Fruit fly (Drosophila melanogaster) whole organism, embryonic: ENCODE data around the gene Pkg21D.

Source experiments
- C15 ChIP-seq: fragments of 200-800 bp; sonication (Bioruptor generic); IDR thresholded peaks from 3 replicates; pipeline ENCODE4 v1.3.6; 2022; ENCODE audit warnings: missing biosample characterization, missing genetic modification characterization
- CG11695 ChIP-seq: fragments of 200-800 bp; sonication (Bioruptor generic); IDR thresholded peaks from 3 replicates; pipeline ENCODE4 v1.3.6; 2022; ENCODE audit warnings: missing biosample characterization, missing genetic modification characterization
- CG11723 ChIP-seq: fragments of 200-800 bp; sonication (Bioruptor generic); optimal IDR thresholded peaks from 2 replicates; lab custom pipeline; 2017; ENCODE audit warnings: missing biosample characterization, mild to moderate bottlenecking, missing genetic modification characterization
- CG14050 ChIP-seq: fragments of 200-800 bp; sonication (Bioruptor generic); IDR thresholded peaks from 3 replicates; pipeline ENCODE4 v1.3.6; 2022; ENCODE audit warnings: missing biosample characterization, missing genetic modification characterization
- CG14441 ChIP-seq: fragments of 200-800 bp; sonication (Bioruptor generic); IDR thresholded peaks from 2 replicates; pipeline ENCODE4 v1.3.6; 2022; ENCODE audit warnings: missing biosample characterization, missing genetic modification characterization
- CG15269 ChIP-seq: fragments of 200-800 bp; sonication (Bioruptor generic); optimal IDR thresholded peaks from 2 replicates; lab custom pipeline; 2018; ENCODE audit warnings: missing biosample characterization, mild to moderate bottlenecking, missing genetic modification characterization, moderate library complexity
- CG31224 ChIP-seq: fragments of 200-800 bp; sonication (Bioruptor generic); IDR thresholded peaks from 2 replicates; pipeline ENCODE4 v1.3.6; 2022; ENCODE audit warnings: missing biosample characterization, missing genetic modification characterization
- CG31365 ChIP-seq: fragments of 200-800 bp; sonication (Bioruptor generic); optimal IDR thresholded peaks from 2 replicates; lab custom pipeline; 2018; ENCODE audit warnings: missing biosample characterization, mild to moderate bottlenecking, missing genetic modification characterization
- CG32767 ChIP-seq: fragments of 200-800 bp; sonication (Bioruptor generic); IDR thresholded peaks from 2 replicates; pipeline ENCODE4 v1.3.6; 2022; ENCODE audit warnings: missing biosample characterization, missing genetic modification characterization
- CG3407 ChIP-seq: fragments of 200-800 bp; sonication (Bioruptor generic); optimal IDR thresholded peaks from 2 replicates; lab custom pipeline; 2018; ENCODE audit warnings: missing biosample characterization, mild to moderate bottlenecking, missing genetic modification characterization
- CG3995 ChIP-seq: fragments of 200-800 bp; sonication (Bioruptor generic); optimal IDR thresholded peaks from 3 replicates; lab custom pipeline; 2016; ENCODE audit warnings: missing biosample characterization, missing genetic modification characterization
- CG42726 ChIP-seq: fragments of 200-800 bp; sonication (Bioruptor generic); IDR thresholded peaks from 2 replicates; pipeline ENCODE4 v1.3.6; 2022; ENCODE audit warnings: missing biosample characterization, missing genetic modification characterization; ENCODE audit not compliant: partially characterized antibody
- CG43689 ChIP-seq: fragments of 200-800 bp; sonication (Bioruptor generic); IDR thresholded peaks from 2 replicates; pipeline ENCODE4 v1.3.6; 2022; ENCODE audit warnings: missing biosample characterization, missing genetic modification characterization
- CG4854 ChIP-seq: fragments of 200-800 bp; sonication (Bioruptor generic); optimal IDR thresholded peaks from 2 replicates; lab custom pipeline; 2016; ENCODE audit warnings: missing biosample characterization, missing genetic modification characterization, inconsistent platforms
- CG5180 ChIP-seq: fragments of 200-800 bp; sonication (Bioruptor generic); optimal IDR thresholded peaks from 3 replicates; lab custom pipeline; 2017; ENCODE audit warnings: missing biosample characterization, missing genetic modification characterization, mild to moderate bottlenecking, moderate library complexity, missing genetic modification reagents
- CG5245 ChIP-seq: fragments of 200-800 bp; sonication (Bioruptor generic); optimal IDR thresholded peaks from 3 replicates; lab custom pipeline; 2016; ENCODE audit warnings: missing biosample characterization, missing genetic modification characterization
- CG9797 ChIP-seq: fragments of 200-800 bp; sonication (Bioruptor generic); optimal IDR thresholded peaks from 3 replicates; lab custom pipeline; 2018; ENCODE audit warnings: missing biosample characterization, mild to moderate bottlenecking, missing genetic modification characterization
- Chrac-16 ChIP-seq: fragments of 200-800 bp; sonication (Bioruptor generic); optimal IDR thresholded peaks from 3 replicates; lab custom pipeline; 2016; ENCODE audit warnings: missing biosample characterization, missing genetic modification characterization
- Dek ChIP-seq: fragments of 200-800 bp; sonication (Bioruptor generic); optimal IDR thresholded peaks from 3 replicates; lab custom pipeline; 2019; ENCODE audit warnings: missing biosample characterization, mild to moderate bottlenecking, missing genetic modification characterization, moderate library complexity
- Drgx ChIP-seq: fragments of 200-800 bp; sonication (Bioruptor generic); IDR thresholded peaks from 2 replicates; pipeline ENCODE4 v1.3.6; 2022; ENCODE audit warnings: missing biosample characterization, missing genetic modification characterization
- Fer3 ChIP-seq: fragments of 200-800 bp; sonication (Bioruptor generic); optimal IDR thresholded peaks from 2 replicates; lab custom pipeline; 2018; ENCODE audit warnings: missing biosample characterization, mild to moderate bottlenecking, missing genetic modification characterization, moderate library complexity
- GATAe ChIP-seq: fragments of 200-800 bp; sonication (Bioruptor generic); conservative IDR thresholded peaks from 2 replicates; pipeline ENCODE4 v1.3.6; 2022; ENCODE audit warnings: missing biosample characterization, missing genetic modification characterization
- Hmr ChIP-seq: fragments of 200-800 bp; sonication (Bioruptor generic); optimal IDR thresholded peaks from 3 replicates; lab custom pipeline; 2017; ENCODE audit warnings: mild to moderate bottlenecking, missing biosample characterization, missing genetic modification reagents, missing genetic modification characterization
- Hr39 ChIP-seq: fragments of >200 bp; optimal IDR thresholded peaks from 2 replicates; lab custom pipeline; 2017
- Med ChIP-seq: fragments of 200-800 bp; sonication (Bioruptor generic); peaks from one replicate; lab custom pipeline; 2016; ENCODE audit warnings: missing biosample characterization, missing genetic modification characterization, mild to moderate bottlenecking, inconsistent platforms, moderate library complexity
- Mes4 ChIP-seq: fragments of 200-800 bp; sonication (Bioruptor generic); optimal IDR thresholded peaks from 2 replicates; lab custom pipeline; 2016; ENCODE audit warnings: missing biosample characterization, missing genetic modification characterization
- NC2β ChIP-seq: fragments of 200-800 bp; sonication (Bioruptor generic); optimal IDR thresholded peaks from 2 replicates; lab custom pipeline; 2016; ENCODE audit warnings: missing biosample characterization, missing genetic modification characterization
- Oaz ChIP-seq: fragments of 200-800 bp; sonication (Bioruptor generic); IDR thresholded peaks from 2 replicates; pipeline ENCODE4 v1.3.6; 2022; ENCODE audit warnings: missing biosample characterization, missing genetic modification characterization
- Rx ChIP-seq: fragments of 200-800 bp; sonication (Bioruptor generic); IDR thresholded peaks from 2 replicates; pipeline ENCODE4 v1.3.6; 2022; ENCODE audit warnings: missing biosample characterization, missing genetic modification characterization
- Side ChIP-seq: fragments of 200-800 bp; sonication (Bioruptor generic); optimal IDR thresholded peaks from 2 replicates; lab custom pipeline; 2016; ENCODE audit warnings: missing biosample characterization, missing genetic modification characterization
- Usf ChIP-seq: fragments of 200-800 bp; sonication (Bioruptor generic); optimal IDR thresholded peaks from 2 replicates; lab custom pipeline; 2017; ENCODE audit warnings: missing genotype, missing biosample characterization, missing genetic modification characterization
- Xbp1 ChIP-seq: fragments of 200-800 bp; sonication (Bioruptor generic); optimal IDR thresholded peaks from 3 replicates; lab custom pipeline; 2016; ENCODE audit warnings: missing biosample characterization, mild to moderate bottlenecking, missing genetic modification characterization
- ara ChIP-seq: fragments of 200-800 bp; sonication (Bioruptor generic); IDR thresholded peaks from 2 replicates; pipeline ENCODE4 v1.3.6; 2022; ENCODE audit warnings: missing biosample characterization, missing genetic modification characterization
- ato ChIP-seq: fragments of 200-800 bp; sonication (Bioruptor generic); IDR thresholded peaks from 2 replicates; pipeline ENCODE4 v1.3.6; 2022; ENCODE audit warnings: missing biosample characterization, missing genetic modification characterization; ENCODE audit not compliant: partially characterized antibody
- bigmax ChIP-seq: fragments of 200-800 bp; sonication (Bioruptor generic); optimal IDR thresholded peaks from 2 replicates; lab custom pipeline; 2018; ENCODE audit warnings: missing biosample characterization, mild to moderate bottlenecking, missing genetic modification characterization
- da ChIP-seq: fragments of 200-800 bp; sonication (Bioruptor generic); optimal IDR thresholded peaks from 2 replicates; lab custom pipeline; 2016; ENCODE audit warnings: missing biosample characterization, missing genetic modification characterization
- esg ChIP-seq: fragments of 200-800 bp; sonication (Bioruptor generic); conservative IDR thresholded peaks from 2 replicates; pipeline ENCODE4 v1.3.6; 2022; ENCODE audit warnings: missing biosample characterization, missing genetic modification characterization
- fd64A ChIP-seq: fragments of 200-800 bp; sonication (Bioruptor generic); optimal IDR thresholded peaks from 3 replicates; lab custom pipeline; 2018; ENCODE audit warnings: missing biosample characterization, mild to moderate bottlenecking, missing genetic modification characterization
- gro ChIP-seq: fragments of 200-800 bp; sonication (Bioruptor generic); optimal IDR thresholded peaks from 2 replicates; lab custom pipeline; 2016; ENCODE audit warnings: missing biosample characterization, missing genetic modification characterization
- nmo ChIP-seq: fragments of 200-800 bp; sonication (Bioruptor generic); optimal IDR thresholded peaks from 2 replicates; lab custom pipeline; 2018; ENCODE audit warnings: missing biosample characterization, mild to moderate bottlenecking, missing genetic modification characterization, moderate library complexity
- pb ChIP-seq: fragments of 200-800 bp; sonication (Bioruptor generic); optimal IDR thresholded peaks from 3 replicates; lab custom pipeline; 2016; ENCODE audit warnings: missing biosample characterization, missing genetic modification characterization
- scrt ChIP-seq: fragments of 200-800 bp; sonication (Bioruptor generic); optimal IDR thresholded peaks from 2 replicates; lab custom pipeline; 2018; ENCODE audit warnings: missing biosample characterization, mild to moderate bottlenecking, missing genetic modification characterization, moderate library complexity
- sna ChIP-seq: fragments of 200-800 bp; sonication (Bioruptor generic); IDR thresholded peaks from 2 replicates; pipeline ENCODE4 v1.3.6; 2022; ENCODE audit warnings: missing biosample characterization, missing genetic modification characterization; ENCODE audit not compliant: partially characterized antibody
- ssp ChIP-seq: fragments of 200-800 bp; sonication (Bioruptor generic); IDR thresholded peaks from 2 replicates; pipeline ENCODE4 v1.3.6; 2022; ENCODE audit warnings: missing biosample characterization, missing genetic modification characterization
- tll ChIP-seq, 2 experiments: fragments of 200-800 bp in 1 of 2; fragments of >200 bp in 1 of 2; sonication (Bioruptor generic) in 1 of 2; optimal IDR thresholded peaks; 2 replicates each; lab custom pipeline; 2017 to 2019; ENCODE audit warnings: missing biosample characterization in 2 of 2, missing genetic modification characterization in 2 of 2, mild to moderate bottlenecking in 1 of 2, moderate library complexity in 1 of 2
- tna ChIP-seq: fragments of 200-800 bp; sonication (Bioruptor generic); IDR thresholded peaks from 2 replicates; pipeline ENCODE4 v1.3.6; 2022; ENCODE audit warnings: missing biosample characterization, missing genetic modification characterization; ENCODE audit not compliant: partially characterized antibody
- trem ChIP-seq: fragments of 200-800 bp; optimal IDR thresholded peaks from 3 replicates; lab custom pipeline; 2019; ENCODE audit warnings: missing biosample characterization, mild to moderate bottlenecking, missing genetic modification characterization, moderate library complexity
- usp ChIP-seq: fragments of >200 bp; optimal IDR thresholded peaks from 2 replicates; lab custom pipeline; 2017; ENCODE audit warnings: missing biosample characterization, missing genetic modification characterization
- vfl ChIP-seq: fragments of 200-800 bp; sonication (Bioruptor generic); optimal IDR thresholded peaks from 2 replicates; lab custom pipeline; 2016; ENCODE audit warnings: missing biosample characterization, missing genetic modification characterization

The Pkg21D gene

dm6 chr2L:819315-820032 lies 28.9 kb upstream of the Pkg21D start, which contains the start of the genes PGAP2 and Clp (continued):
- TF ChIP-seq Xbp1 (GFP tag; lab: Kevin White, UChicago) (peak; percentile 81), tll (GFP tag; optimal IDR thresholded peaks at IDR 0.05; lab: Kevin White, UChicago) (no peak), Med (peak; percentile 89), CG14441 (GFP tag; lab: Robert Waterston, UW) (peak; percentile 76), CG11723 (GFP tag; lab: Kevin White, UChicago) (peak; percentile 26), CG3407 (GFP tag; lab: Kevin White, UChicago) (peak; percentile 29), fd64A (GFP tag; lab: Kevin White, UChicago) (no peak), CG43689 (GFP tag; lab: Robert Waterston, UW) (no peak), GATAe (no peak), CG4854 (GFP tag; lab: Kevin White, UChicago) (peak; percentile 20), Rx (GFP tag; lab: Robert Waterston, UW) (peak; percentile 52; the same call in 1 of the 2 replicates), esg (GFP tag; lab: Robert Waterston, UW) (peak; percentile 79), ato (GFP tag; lab: Robert Waterston, UW) (peak; percentile 31; the same call in 1 of the 2 replicates), NC2β (GFP tag; lab: Kevin White, UChicago) (no peak), CG32767 (peak; percentile 71; the same call in 1 of the 2 replicates), tna (GFP tag; lab: Robert Waterston, UW) (peak; percentile 7; the same call in 1 of the 2 replicates), pb (no peak), da (no peak), ara (GFP tag; lab: Robert Waterston, UW) (peak; percentile 64; the same call in 1 of the 2 replicates), Chrac-16 (GFP tag; lab: Kevin White, UChicago) (peak; percentile 74), CG14050 (GFP tag; lab: Robert Waterston, UW) (peak; percentile 53; the same call in 2 of the 3 replicates), CG11695 (GFP tag; lab: Robert Waterston, UW) (peak; percentile 52; the same call in 2 of the 3 replicates), Drgx (0 out of 2 replicates have a peak, but pooled peaks have one; percentile 17), bigmax (no peak), CG31224 (GFP tag; lab: Robert Waterston, UW) (peak; percentile 67), Hr39 (lab: Kevin White, UChicago) (no peak), CG5180 (GFP tag; lab: Kevin White, UChicago) (peak; percentile 46), scrt (no peak), CG31365 (tag; lab: Kevin White, UChicago) (no peak), CG3995 (GFP tag; lab: Kevin White, UChicago) (peak; percentile 9), CG42726 (GFP tag; lab: Robert Waterston, UW) (no peak), trem (tag; lab: Kevin White, UChicago) (peak; percentile 71), CG15269 (tag; lab: Kevin White, UChicago) (peak; percentile 77), Hmr (GFP tag; lab: Kevin White, UChicago) (peak; percentile 64), usp (GFP tag; lab: Kevin White, UChicago) (no peak), CG5245 (GFP tag; lab: Kevin White, UChicago) (peak; percentile 42), C15 (GFP tag; lab: Robert Waterston, UW) (peak; percentile 43; the same call in 1 of the 3 replicates), Oaz (GFP tag; lab: Robert Waterston, UW) (peak; percentile 77), Mes4 (GFP tag; lab: Kevin White, UChicago) (no peak), vfl (GFP tag; lab: Kevin White, UChicago) (peak; percentile 17), Fer3 (tag; lab: Kevin White, UChicago) (peak; percentile 78), Dek (tag; lab: Kevin White, UChicago) (peak; percentile 77), CG9797 (peak; percentile 9), Side (GFP tag; lab: Kevin White, UChicago) (no peak), nmo (GFP tag; lab: Kevin White, UChicago) (peak; percentile 87), gro (GFP tag; lab: Kevin White, UChicago) (peak; percentile 9), sna (no peak), Usf (GFP tag; lab: Kevin White, UChicago) (peak; percentile 49), ssp (GFP tag; lab: Robert Waterston, UW) (peak; percentile 68)
